Worm (Caenorhabditis elegans): ENCODE data around the gene dhs-8.

DNA sequence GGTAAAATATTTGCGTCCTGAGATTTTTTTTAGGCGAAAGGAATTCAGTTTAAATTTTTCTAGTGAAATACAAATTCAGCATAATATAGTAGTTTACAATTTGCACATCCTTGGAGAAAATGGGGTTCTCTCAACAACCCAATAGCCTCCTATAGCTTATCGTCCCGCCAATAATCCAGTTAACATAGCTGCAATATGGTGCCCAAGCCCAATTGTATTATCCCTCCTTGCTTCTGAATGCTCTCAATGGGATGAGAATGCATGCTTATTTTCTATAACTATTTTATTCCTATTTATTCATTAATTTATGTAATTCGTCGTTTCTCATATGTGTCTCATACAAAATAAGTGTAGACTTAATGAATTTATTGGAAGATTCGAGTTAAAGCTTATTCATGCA, 27.8 kb upstream of the dhs-8 start:
- TF ChIP-seq fkh-10 (GFP tag; optimal IDR thresholded peaks at IDR 0.05) (no peak), elt-1 (tag; optimal IDR thresholded peaks at IDR 0.05) (no peak), mdl-1 (tag; optimal IDR thresholded peaks at IDR 0.05) (no peak), pqm-1 (tag; optimal IDR thresholded peaks at IDR 0.05) (no peak), nhr-23 (tag; optimal IDR thresholded peaks at IDR 0.05) (no peak)

Data from whole organism, L3 larva.